Worm (Caenorhabditis elegans): ENCODE data around the gene tbc-6.

Gene tbc-6

DNA sequence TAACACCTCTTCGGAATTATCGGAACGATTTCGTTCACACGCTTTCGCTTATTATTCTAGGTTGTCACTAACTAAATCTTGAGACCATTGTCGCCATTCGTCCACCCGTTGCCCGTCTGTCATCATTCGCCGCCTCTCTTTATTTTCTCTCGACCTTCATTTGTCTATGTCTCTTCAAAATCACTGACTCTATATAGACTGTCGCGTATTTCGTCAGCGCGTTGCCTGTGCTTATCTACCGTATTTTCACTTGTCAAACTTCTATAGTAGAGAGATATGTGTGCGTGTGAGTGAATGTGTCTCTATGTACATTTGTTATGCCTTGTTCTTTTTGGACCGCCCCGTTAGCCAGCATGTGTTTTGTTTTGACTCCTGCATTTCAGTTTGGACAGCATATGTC lies 18.8 kb upstream of the tbc-6 start:
- TF ChIP-seq tbx-2 (tag; optimal IDR thresholded peaks at IDR 0.05) (peak; percentile 30), hlh-30 (tag; optimal IDR thresholded peaks at IDR 0.05; ENCODE audit: insufficient read depth) (peak; percentile 8), nfya-1 (tag; optimal IDR thresholded peaks at IDR 0.05) (peak; percentile 67), rnt-1 (tag; optimal IDR thresholded peaks at IDR 0.05) (peak; percentile 17), ceh-34 (tag; optimal IDR thresholded peaks at IDR 0.05) (no peak), sdc-2 (tag; optimal IDR thresholded peaks at IDR 0.05) (no peak)

DNA sequence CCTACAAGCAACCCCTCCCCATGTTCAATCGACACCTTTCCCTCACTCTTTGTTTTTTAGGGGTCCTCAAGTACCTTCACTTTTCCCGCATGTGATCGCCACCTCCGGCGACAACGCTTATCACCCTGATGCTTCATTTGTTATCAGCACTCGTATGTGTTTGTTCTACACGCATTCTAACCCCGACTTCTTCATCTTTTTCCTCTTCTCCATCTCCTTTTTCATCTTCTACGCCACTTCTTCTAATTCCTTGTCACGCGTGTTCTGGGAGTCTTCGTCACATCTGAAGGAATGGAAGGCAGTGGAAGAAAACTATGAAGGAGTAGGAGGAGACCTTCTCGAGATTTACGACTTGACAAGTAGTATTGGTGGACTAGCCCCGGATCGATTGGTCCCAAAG lies 17.9 kb upstream of the tbc-6 start:
- TF ChIP-seq unc-55 (GFP tag; optimal IDR thresholded peaks at IDR 0.05) (peak; percentile 28), sox-2 (GFP tag; IDR thresholded peaks at IDR 0.05) (no peak), elt-2 (tag; optimal IDR thresholded peaks at IDR 0.05) (peak; percentile 32), F13H6.1 (tag; optimal IDR thresholded peaks at IDR 0.05) (no peak)

DNA sequence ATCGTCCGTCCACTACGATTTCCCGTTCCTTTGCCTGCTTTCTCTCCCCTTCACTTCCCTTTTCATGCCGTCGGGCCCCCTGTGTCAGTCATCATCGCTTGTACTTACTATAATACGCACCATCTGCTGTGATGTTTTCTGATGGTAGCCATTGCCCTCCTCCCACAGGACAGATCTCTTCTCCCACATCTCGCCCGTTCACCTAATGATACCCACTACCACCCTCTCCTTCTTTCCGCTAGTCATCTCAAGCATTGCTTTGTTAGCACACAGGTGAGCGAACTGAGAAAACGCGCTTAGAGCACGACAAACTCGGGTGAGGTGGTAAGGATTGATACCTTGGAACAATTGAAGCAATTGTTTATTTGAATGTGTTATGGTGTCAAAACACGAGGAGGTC lies 17.0 kb upstream of the tbc-6 start:
- TF ChIP-seq lim-6 (tag; optimal IDR thresholded peaks at IDR 0.05) (no peak), npax-4 (tag; optimal IDR thresholded peaks at IDR 0.05) (no peak), lin-11 (tag; optimal IDR thresholded peaks at IDR 0.05) (no peak), sdc-2 (tag; optimal IDR thresholded peaks at IDR 0.05) (peak; percentile 15), unc-86 (tag; optimal IDR thresholded peaks at IDR 0.05) (no peak), ahr-1 (tag; optimal IDR thresholded peaks at IDR 0.05) (no peak), ets-4 (tag; optimal IDR thresholded peaks at IDR 0.05) (no peak), tbx-2 (tag; optimal IDR thresholded peaks at IDR 0.05) (peak; percentile 15), dve-1 (tag; optimal IDR thresholded peaks at IDR 0.05) (no peak), ttx-3 (tag; optimal IDR thresholded peaks at IDR 0.05) (no peak), fax-1 (tag; optimal IDR thresholded peaks at IDR 0.05) (no peak), K02D7.2 (tag; optimal IDR thresholded peaks at IDR 0.05) (no peak), ceh-18 (tag; optimal IDR thresholded peaks at IDR 0.05) (no peak)

DNA sequence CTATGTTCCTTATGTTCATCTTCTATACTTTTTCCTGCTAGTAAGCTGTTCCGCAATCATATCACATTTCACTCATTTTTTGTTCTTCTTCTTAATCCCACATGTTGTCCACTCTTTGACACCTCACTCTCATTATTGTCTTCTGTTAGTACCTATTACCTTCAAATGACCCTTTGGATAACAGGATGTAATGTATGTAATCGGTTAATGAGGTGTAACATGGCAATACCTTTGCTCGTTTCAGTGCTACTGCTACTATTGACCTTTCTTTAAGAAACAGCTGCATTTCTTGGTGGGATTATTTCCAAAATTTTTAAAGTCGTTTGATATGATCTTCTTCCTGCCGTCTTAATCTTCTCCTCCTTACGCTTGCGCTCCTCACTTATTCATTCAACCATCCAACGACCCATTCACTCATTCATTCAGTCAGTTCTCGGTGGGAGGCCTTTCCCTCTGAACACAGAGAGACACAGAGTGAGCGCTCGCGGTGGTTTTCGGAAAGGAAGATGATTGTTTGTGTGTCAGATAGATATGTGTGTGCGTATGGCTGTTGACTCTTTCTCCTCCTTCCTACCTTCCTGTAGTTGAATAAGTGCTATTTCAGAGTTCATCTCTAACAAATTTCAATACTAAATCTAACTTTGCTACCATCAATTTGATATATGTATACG lies 16.3 kb upstream of the tbc-6 start:
- TF ChIP-seq tbx-2 (tag; optimal IDR thresholded peaks at IDR 0.05) = peak; percentile 28
- no peak for TF ChIP-seq unc-3 (GFP tag; conservative IDR thresholded peaks at IDR 0.05)
- TF ChIP-seq unc-3 (tag; optimal IDR thresholded peaks at IDR 0.05) = no peak
- no peak for TF ChIP-seq ceh-14 (tag; optimal IDR thresholded peaks at IDR 0.05)
- no peak for TF ChIP-seq hlh-30 (tag; optimal IDR thresholded peaks at IDR 0.05; ENCODE audit: insufficient read depth)
- TF ChIP-seq pax-1 (tag; optimal IDR thresholded peaks at IDR 0.05) = peak; percentile 3
- TF ChIP-seq unc-55 (GFP tag; optimal IDR thresholded peaks at IDR 0.05) = no peak
- TF ChIP-seq madf-2 (tag; optimal IDR thresholded peaks at IDR 0.05) = no peak
- TF ChIP-seq nhr-232 (tag; optimal IDR thresholded peaks at IDR 0.05) = peak; percentile 29
- peak; percentile 39 for TF ChIP-seq sox-2 (GFP tag; IDR thresholded peaks at IDR 0.05)
- TF ChIP-seq ceh-6 (GFP tag; optimal IDR thresholded peaks at IDR 0.05) = no peak
- peak; percentile 53 for TF ChIP-seq ceh-31 (tag; optimal IDR thresholded peaks at IDR 0.05)
- TF ChIP-seq ceh-19 (GFP tag; optimal IDR thresholded peaks at IDR 0.05) = no peak

DNA sequence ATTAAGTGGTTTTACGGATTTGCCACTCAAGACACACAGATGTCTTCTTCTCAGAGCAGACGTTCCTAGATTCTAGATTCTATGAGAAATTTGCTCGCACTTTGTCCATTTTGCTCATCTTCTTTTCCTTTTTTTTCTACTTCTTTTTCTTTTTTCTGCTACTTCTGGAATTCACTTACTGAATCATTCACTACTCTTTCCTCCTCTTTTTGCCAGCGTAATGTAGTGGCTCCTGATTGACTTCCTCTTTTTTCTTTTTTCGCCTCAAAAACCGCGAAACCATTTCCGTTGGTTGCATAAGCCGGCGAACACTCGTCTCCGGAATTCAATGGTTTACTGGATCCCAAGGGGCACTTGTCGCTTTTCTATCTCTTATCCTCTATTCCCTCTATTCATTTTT lies 15.7 kb upstream of the tbc-6 start:
- TF ChIP-seq mec-3 (tag; optimal IDR thresholded peaks at IDR 0.05; ENCODE audit: borderline replicate concordance) = no peak
- peak; percentile 13 for TF ChIP-seq unc-42 (tag; optimal IDR thresholded peaks at IDR 0.05)

All from whole organism, late embryonic.